Worm (Caenorhabditis elegans): ENCODE data around the gene F08B4.8.

The F08B4.8 gene

DNA sequence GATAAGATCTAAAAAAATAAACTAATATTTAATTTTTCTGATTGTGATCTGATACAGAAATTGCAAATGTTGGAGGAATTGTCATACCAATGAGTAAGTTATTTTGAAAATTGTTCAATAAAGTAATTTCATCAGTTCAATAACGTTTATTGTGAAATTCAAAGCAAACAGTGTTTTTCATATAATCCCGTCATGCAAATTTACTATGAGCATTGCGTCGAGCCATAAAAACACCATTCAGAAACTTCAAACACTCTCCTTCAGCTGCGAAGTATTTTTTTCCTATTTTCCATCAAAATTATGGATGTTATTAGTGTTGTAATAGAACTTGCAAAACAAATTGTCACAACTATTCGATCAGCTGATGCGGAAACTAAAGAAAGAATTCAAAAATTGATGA is 25.6 kb upstream of the F08B4.8 start, which contains the start of gene C49C8.8:
TSS of gene C49C8.8 (plus strand) at position 301 of the 400 bp plus-strand sequence.
- TF ChIP-seq hnd-1 (tag; optimal IDR thresholded peaks at IDR 0.05) = no peak
- TF ChIP-seq F13C5.2 (tag; optimal IDR thresholded peaks at IDR 0.05) = no peak
- TF ChIP-seq hmbx-1 (tag; optimal IDR thresholded peaks at IDR 0.05) = no peak
- TF ChIP-seq hmg-4 (GFP tag; optimal IDR thresholded peaks at IDR 0.05) = no peak
- no peak for TF ChIP-seq ets-7 (tag; optimal IDR thresholded peaks at IDR 0.05)
- TF ChIP-seq aly-1 (tag; optimal IDR thresholded peaks at IDR 0.05) = no peak

DNA sequence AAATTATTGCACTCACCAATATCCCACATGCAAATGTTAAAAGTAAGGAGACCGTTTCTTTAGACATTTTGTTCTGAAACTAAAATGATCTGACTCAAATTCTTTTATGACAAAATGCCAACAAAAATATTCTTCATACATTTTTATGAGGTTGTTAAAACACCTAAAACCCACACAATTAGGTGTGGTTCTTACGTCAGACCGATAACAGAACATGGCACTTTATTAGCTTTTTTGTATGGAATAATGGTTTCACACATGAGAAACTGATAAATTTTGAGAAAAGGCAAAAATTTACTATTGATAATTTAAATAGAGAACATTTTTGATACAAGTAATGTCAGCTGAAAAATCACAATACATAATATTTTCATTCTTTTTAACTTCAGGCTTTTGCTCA is 23.8 kb upstream of the F08B4.8 start, which contains the start of gene C49C8.5:
TSS of gene C49C8.5 (minus strand) at position 73 of the 400 bp plus-strand sequence.
- TF ChIP-seq B0310.2 (tag; optimal IDR thresholded peaks at IDR 0.05) = no peak
- no peak for TF ChIP-seq ceh-13 (GFP tag; optimal IDR thresholded peaks at IDR 0.05)

- TF ChIP-seq B0310.2 (tag; optimal IDR thresholded peaks at IDR 0.05) = no peak
- no peak for TF ChIP-seq pes-1 (GFP tag; IDR thresholded peaks at IDR 0.05)
- no peak for TF ChIP-seq ceh-13 (GFP tag; optimal IDR thresholded peaks at IDR 0.05)
- TF ChIP-seq tbx-37 (GFP tag; conservative IDR thresholded peaks at IDR 0.05) = no peak
- TF ChIP-seq flt-1 (GFP tag; IDR thresholded peaks at IDR 0.05) = no peak
- no peak for TF ChIP-seq hmbx-1 (tag; optimal IDR thresholded peaks at IDR 0.05)
- TF ChIP-seq scrt-1 (GFP tag; IDR thresholded peaks at IDR 0.05) = no peak
- no peak for TF ChIP-seq hmg-4 (GFP tag; optimal IDR thresholded peaks at IDR 0.05)
- TF ChIP-seq aly-1 (tag; optimal IDR thresholded peaks at IDR 0.05) = no peak
- TF ChIP-seq hnd-1 (tag; optimal IDR thresholded peaks at IDR 0.05) = no peak
- no peak for TF ChIP-seq sea-1 (GFP tag; conservative IDR thresholded peaks at IDR 0.05)
- TF ChIP-seq ama-1 (optimal IDR thresholded peaks at IDR 0.05) = no peak
- no peak for TF ChIP-seq tbx-11 (GFP tag; IDR thresholded peaks at IDR 0.05)
- no peak for TF ChIP-seq tra-4 (tag; optimal IDR thresholded peaks at IDR 0.05)
These were observed 23.2 kb upstream of the F08B4.8 start, which contains the start of gene C49C8.1 for ce11 chrIV:8654115-8654628. TSS of gene C49C8.1 (plus strand) at chrIV:8654578.

DNA sequence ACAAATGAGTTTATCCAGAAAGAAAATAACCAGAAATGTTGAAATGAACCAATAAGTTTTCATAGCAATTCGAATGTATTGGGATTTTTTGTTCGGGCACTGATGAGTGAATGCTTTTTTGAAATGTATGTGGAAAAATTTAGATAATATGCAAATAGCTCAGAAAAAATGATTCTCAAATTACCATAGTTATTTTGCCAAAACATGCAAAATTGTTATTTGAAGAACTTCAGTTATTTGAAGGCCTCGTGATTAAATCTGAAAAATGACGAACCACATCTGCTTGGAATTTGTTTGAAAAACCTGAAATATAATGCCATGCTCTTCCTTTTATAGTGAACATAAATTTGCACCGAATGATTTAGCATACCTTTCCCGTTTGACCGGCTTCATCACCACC is 19.3 kb upstream of the F08B4.8 start, which contains the start of gene C49C8.6:
TSS of gene C49C8.6 (minus strand) at position 101 of the 400 bp plus-strand sequence.
- TF ChIP-seq ama-1 (optimal IDR thresholded peaks at IDR 0.05) (no peak), aly-1 (tag; optimal IDR thresholded peaks at IDR 0.05) (no peak), B0310.2 (tag; optimal IDR thresholded peaks at IDR 0.05) (no peak), hmbx-1 (tag; optimal IDR thresholded peaks at IDR 0.05) (no peak), F13C5.2 (tag; optimal IDR thresholded peaks at IDR 0.05) (no peak), ceh-13 (GFP tag; optimal IDR thresholded peaks at IDR 0.05) (no peak), tbx-37 (GFP tag; conservative IDR thresholded peaks at IDR 0.05) (no peak), sea-1 (GFP tag; conservative IDR thresholded peaks at IDR 0.05) (no peak), flt-1 (GFP tag; IDR thresholded peaks at IDR 0.05) (no peak), ets-7 (tag; optimal IDR thresholded peaks at IDR 0.05) (no peak), scrt-1 (GFP tag; IDR thresholded peaks at IDR 0.05) (no peak), hmg-4 (GFP tag; optimal IDR thresholded peaks at IDR 0.05) (no peak), hnd-1 (tag; optimal IDR thresholded peaks at IDR 0.05) (no peak), tra-4 (tag; optimal IDR thresholded peaks at IDR 0.05) (no peak), ceh-36 (tag; optimal IDR thresholded peaks at IDR 0.05) (no peak), tbx-11 (GFP tag; IDR thresholded peaks at IDR 0.05) (no peak), pes-1 (GFP tag; IDR thresholded peaks at IDR 0.05) (no peak)

DNA sequence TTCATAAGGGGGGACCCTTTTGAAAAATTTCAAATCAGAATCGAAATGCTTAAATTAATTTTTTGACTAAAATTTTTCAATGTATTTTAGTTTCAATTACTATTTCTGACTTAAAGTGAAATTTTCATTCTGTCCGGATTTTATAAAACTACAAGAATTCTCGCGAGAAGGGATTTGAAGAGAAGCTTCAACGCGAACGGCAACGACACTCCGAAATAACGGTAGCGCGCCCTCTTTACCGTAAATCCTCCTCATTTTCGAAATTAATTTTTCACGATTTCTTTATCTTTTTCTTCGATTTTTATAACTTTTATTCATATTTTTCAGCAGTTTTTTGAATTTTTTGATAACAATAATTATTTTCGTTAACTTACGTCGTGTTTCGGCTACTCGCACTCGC is 11.6 kb upstream of the F08B4.8 start:
- no peak for TF ChIP-seq scrt-1 (GFP tag; IDR thresholded peaks at IDR 0.05)
- TF ChIP-seq hmbx-1 (tag; optimal IDR thresholded peaks at IDR 0.05) = no peak
- TF ChIP-seq B0310.2 (tag; optimal IDR thresholded peaks at IDR 0.05) = no peak

DNA sequence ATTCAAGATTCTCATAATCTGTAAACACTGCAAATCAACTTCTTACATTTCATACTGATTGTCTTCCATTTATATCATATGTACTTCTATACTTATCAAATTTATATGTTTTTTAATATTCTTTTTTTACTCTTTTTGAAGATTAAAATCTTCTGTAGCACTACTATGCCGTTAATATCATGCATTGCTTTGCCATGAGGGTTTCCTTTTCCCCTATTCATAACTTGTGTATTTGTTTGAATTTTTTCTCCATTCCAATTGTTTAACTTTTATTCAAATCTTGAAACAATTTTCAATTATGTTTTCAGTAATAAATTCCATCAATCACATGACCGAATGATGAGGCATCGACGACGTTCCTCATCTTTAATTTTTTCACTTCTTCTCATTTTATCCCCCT is 8.8 kb upstream of the F08B4.8 start, which contains the start of gene cdh-5:
TSS of gene cdh-5 (plus strand) at position 301 of the 400 bp plus-strand sequence.
- no peak for TF ChIP-seq hmbx-1 (tag; optimal IDR thresholded peaks at IDR 0.05)
- TF ChIP-seq ceh-36 (tag; optimal IDR thresholded peaks at IDR 0.05) = no peak
- no peak for TF ChIP-seq ceh-13 (GFP tag; optimal IDR thresholded peaks at IDR 0.05)
- TF ChIP-seq F13C5.2 (tag; optimal IDR thresholded peaks at IDR 0.05) = no peak
- no peak for TF ChIP-seq flt-1 (GFP tag; IDR thresholded peaks at IDR 0.05)
- no peak for TF ChIP-seq ets-7 (tag; optimal IDR thresholded peaks at IDR 0.05)
- no peak for TF ChIP-seq sea-1 (GFP tag; conservative IDR thresholded peaks at IDR 0.05)
- no peak for TF ChIP-seq aly-1 (tag; optimal IDR thresholded peaks at IDR 0.05)
- TF ChIP-seq pes-1 (GFP tag; IDR thresholded peaks at IDR 0.05) = no peak
- TF ChIP-seq ama-1 (optimal IDR thresholded peaks at IDR 0.05) = no peak
- no peak for TF ChIP-seq tra-4 (tag; optimal IDR thresholded peaks at IDR 0.05)
- no peak for TF ChIP-seq hmg-4 (GFP tag; optimal IDR thresholded peaks at IDR 0.05)
- TF ChIP-seq scrt-1 (GFP tag; IDR thresholded peaks at IDR 0.05) = no peak
- TF ChIP-seq tbx-37 (GFP tag; conservative IDR thresholded peaks at IDR 0.05) = no peak
- no peak for TF ChIP-seq tbx-11 (GFP tag; IDR thresholded peaks at IDR 0.05)
- TF ChIP-seq hnd-1 (tag; optimal IDR thresholded peaks at IDR 0.05) = no peak

ce11 chrIV:8673733-8674375 is 3.5 kb upstream of the F08B4.8 start:
- no peak for TF ChIP-seq scrt-1 (GFP tag; IDR thresholded peaks at IDR 0.05)
- TF ChIP-seq pes-1 (GFP tag; IDR thresholded peaks at IDR 0.05) = no peak
- TF ChIP-seq hmbx-1 (tag; optimal IDR thresholded peaks at IDR 0.05) = no peak
- TF ChIP-seq tbx-37 (GFP tag; conservative IDR thresholded peaks at IDR 0.05) = no peak
- TF ChIP-seq tbx-11 (GFP tag; IDR thresholded peaks at IDR 0.05) = no peak
- no peak for TF ChIP-seq sea-1 (GFP tag; conservative IDR thresholded peaks at IDR 0.05)
- no peak for TF ChIP-seq ama-1 (optimal IDR thresholded peaks at IDR 0.05)
- no peak for TF ChIP-seq aly-1 (tag; optimal IDR thresholded peaks at IDR 0.05)

ce11 chrIV:8679225-8679624 is 1.8 kb downstream of the F08B4.8 start, which contains the start of gene nlp-60:
TSS of gene nlp-60 (minus strand) at chrIV:8679325.
- TF ChIP-seq ceh-36 (tag; optimal IDR thresholded peaks at IDR 0.05) = no peak
- TF ChIP-seq sea-1 (GFP tag; conservative IDR thresholded peaks at IDR 0.05) = no peak
- no peak for TF ChIP-seq tbx-37 (GFP tag; conservative IDR thresholded peaks at IDR 0.05)
- TF ChIP-seq B0310.2 (tag; optimal IDR thresholded peaks at IDR 0.05) = no peak
- TF ChIP-seq hmg-4 (GFP tag; optimal IDR thresholded peaks at IDR 0.05) = no peak
- no peak for TF ChIP-seq flt-1 (GFP tag; IDR thresholded peaks at IDR 0.05)

All from whole organism, early embryonic.